Worm (Caenorhabditis elegans) whole organism, late embryonic: ENCODE data around the gene tmem-131.
A peak's percentile ranks its signal among the peaks of the same experiment; 100 is the strongest.
"Not testable (repeated sequence)": the region's sequence is repeated elsewhere in the genome, so short reads cannot be mapped to it uniquely, and the experiment has no call there.

ENCODE experiments used
- ceh-9 ChIP-seq: sonication (generic microtip); optimal IDR thresholded peaks from 2 replicates; lab custom pipeline; 2016; ENCODE audit warnings: mild to moderate bottlenecking, missing genetic modification characterization, inconsistent platforms, missing compliant biosample characterization
- dmd-4 ChIP-seq: sonication (generic microtip); optimal IDR thresholded peaks from 2 replicates; lab custom pipeline; 2016; ENCODE audit warnings: borderline replicate concordance, missing genetic modification characterization, missing compliant biosample characterization
- elt-2 ChIP-seq: sonication (generic microtip); optimal IDR thresholded peaks from 2 replicates; lab custom pipeline; 2016; ENCODE audit warnings: missing genetic modification reagents, missing genetic modification characterization, missing compliant biosample characterization
- hlh-15 ChIP-seq: sonication (generic microtip); optimal IDR thresholded peaks from 2 replicates; lab custom pipeline; 2016; ENCODE audit warnings: missing genetic modification characterization, missing compliant biosample characterization
- nhr-11 ChIP-seq: fragments of 150-350 bp; optimal IDR thresholded peaks from 2 replicates; lab custom pipeline; 2014; ENCODE audit warnings: missing biosample characterization, missing genetic modification characterization
- unc-42 ChIP-seq: sonication (generic microtip); optimal IDR thresholded peaks from 2 replicates; lab custom pipeline; 2016; ENCODE audit warnings: missing genotype, missing genetic modification characterization, missing compliant biosample characterization

DNA sequence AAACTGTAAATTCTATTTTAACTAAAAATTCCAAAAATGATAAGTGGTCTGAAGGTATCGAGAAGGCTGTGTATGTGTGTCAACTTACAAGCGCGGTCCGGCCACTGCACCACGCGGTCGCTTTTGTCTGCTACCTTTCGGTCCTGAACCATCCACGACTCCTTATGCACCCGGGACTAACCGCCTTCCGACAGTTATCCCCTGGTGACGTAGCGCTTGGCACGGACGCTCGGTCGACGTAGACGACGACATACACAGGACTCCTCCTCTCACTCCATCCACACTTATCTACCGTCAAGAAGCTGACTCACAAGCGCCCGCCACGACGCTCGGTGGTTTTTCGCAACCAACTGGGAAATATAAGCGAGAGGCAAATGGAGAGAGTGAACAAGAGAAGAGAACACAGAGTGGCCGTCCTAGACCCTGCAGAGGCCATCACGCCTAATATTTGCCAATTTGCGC lies 33.4 kb upstream of the tmem-131 start:
- TF ChIP-seq unc-42 (tag; lab: Kevin White, UChicago) (peak; percentile 69), dmd-4 (peak; percentile 92), elt-2 (tag; lab: Kevin White, UChicago) (peak; percentile 95), ceh-9 (tag; lab: Kevin White, UChicago) (peak; percentile 39), hlh-15 (tag; lab: Kevin White, UChicago) (peak; percentile 54)
- TF ChIP-seq nhr-11 (tag; lab: Kevin White, UChicago), result not testable (repeated sequence)
